Worm (Caenorhabditis elegans): Measurements from ENCODE around the gene B0432.1.
A peak's percentile ranks its signal among the peaks of the same experiment; 100 is the strongest.

Gene B0432.1

ce11 chrII:320783-321182 lies 23.6 kb downstream of the B0432.1 start:
- TF ChIP-seq irx-1 (tag; optimal IDR thresholded peaks at IDR 0.05) = no peak
- no peak for TF ChIP-seq efl-1 (optimal IDR thresholded peaks at IDR 0.05)
- TF ChIP-seq efl-1 (GFP tag; optimal IDR thresholded peaks at IDR 0.05 in 1 of 2) = peak in 1 of 2 experiments; percentile 57
- TF ChIP-seq unc-62 (GFP tag; optimal IDR thresholded peaks at IDR 0.05) = no peak
- no peak for TF ChIP-seq nhr-76 (tag; optimal IDR thresholded peaks at IDR 0.05)
- TF ChIP-seq tlp-1 (tag; optimal IDR thresholded peaks at IDR 0.05) = no peak
- no peak for TF ChIP-seq nhr-85 (tag)
- TF ChIP-seq aha-1 (tag; optimal IDR thresholded peaks at IDR 0.05) = no peak
- no peak for TF ChIP-seq egl-27 (tag; optimal IDR thresholded peaks at IDR 0.05)
- no peak for TF ChIP-seq lin-13 (GFP tag; optimal IDR thresholded peaks at IDR 0.05)

ce11 chrII:321183-321582 lies 24.0 kb downstream of the B0432.1 start:
- TF ChIP-seq mab-9 (GFP tag; IDR thresholded peaks at IDR 0.05) (no peak), efl-1 (optimal IDR thresholded peaks at IDR 0.05) (no peak), efl-1 (GFP tag; optimal IDR thresholded peaks at IDR 0.05 in 1 of 2) (peak in 1 of 2 experiments; percentile 80), nhr-71 (tag; optimal IDR thresholded peaks at IDR 0.05) (no peak), ceh-82 (tag; optimal IDR thresholded peaks at IDR 0.05) (no peak), lin-13 (GFP tag; optimal IDR thresholded peaks at IDR 0.05) (no peak), unc-86 (tag; optimal IDR thresholded peaks at IDR 0.05) (no peak), nhr-20 (tag; optimal IDR thresholded peaks at IDR 0.05) (no peak), vab-15 (tag; optimal IDR thresholded peaks at IDR 0.05) (no peak), ama-1 (optimal IDR thresholded peaks at IDR 0.05) (peak; percentile 85)

ce11 chrII:323048-323776 lies 26.0 kb downstream of the B0432.1 start, which contains the start of gene K01A2.10:
Gene K01A2.10 (minus strand): TSS chrII:323098.
- peak; percentile 18 for TF ChIP-seq xbp-1 (tag; optimal IDR thresholded peaks at IDR 0.05)
- TF ChIP-seq dpl-1 (GFP tag; optimal IDR thresholded peaks at IDR 0.05) = peak; percentile 5 to 60 (median 55)
- no peak for TF ChIP-seq snpc-4 (tag; optimal IDR thresholded peaks at IDR 0.05)
- TF ChIP-seq fkh-8 (tag; optimal IDR thresholded peaks at IDR 0.05) = peak; percentile 51
- TF ChIP-seq ztf-11 (tag; optimal IDR thresholded peaks at IDR 0.05) = no peak
- no peak for TF ChIP-seq egl-13 (tag; optimal IDR thresholded peaks at IDR 0.05)
- no peak for TF ChIP-seq tlp-1 (tag; optimal IDR thresholded peaks at IDR 0.05)
- peak; percentile 56 for TF ChIP-seq skn-1 (tag; optimal IDR thresholded peaks at IDR 0.05)
- TF ChIP-seq mdl-1 (tag; optimal IDR thresholded peaks at IDR 0.05) = peak in 1 of 2 experiments; percentile 51
- no peak for TF ChIP-seq nhr-237 (tag; optimal IDR thresholded peaks at IDR 0.05)
- TF ChIP-seq fkh-10 (GFP tag; optimal IDR thresholded peaks at IDR 0.05) = no peak
- no peak for TF ChIP-seq jun-1 (tag; optimal IDR thresholded peaks at IDR 0.05)
- TF ChIP-seq ceh-63 (GFP tag; optimal IDR thresholded peaks at IDR 0.05) = no peak
- no peak for TF ChIP-seq vab-15 (tag; optimal IDR thresholded peaks at IDR 0.05)
- no peak for TF ChIP-seq grh-1 (GFP tag; IDR thresholded peaks at IDR 0.05)
- no peak for TF ChIP-seq nhr-84 (tag; optimal IDR thresholded peaks at IDR 0.05)
- TF ChIP-seq mep-1 (tag; optimal IDR thresholded peaks at IDR 0.05) = peak; percentile 80
- no peak for TF ChIP-seq sup-37 (GFP tag; optimal IDR thresholded peaks at IDR 0.05)
- TF ChIP-seq F16B12.6 (tag; optimal IDR thresholded peaks at IDR 0.05) = no peak
- TF ChIP-seq unc-86 (tag; optimal IDR thresholded peaks at IDR 0.05) = no peak
- TF ChIP-seq lsy-2 (tag; optimal IDR thresholded peaks at IDR 0.05) = peak; percentile 5 to 72
- no peak for TF ChIP-seq lin-39 (tag; optimal IDR thresholded peaks at IDR 0.05)
- peak; percentile 37 for TF ChIP-seq nhr-85 (tag)
- peak; percentile 13 for TF ChIP-seq ama-1 (optimal IDR thresholded peaks at IDR 0.05)
- peak; percentile 69 for TF ChIP-seq nhr-71 (tag; optimal IDR thresholded peaks at IDR 0.05)
- TF ChIP-seq tbx-2 (tag; optimal IDR thresholded peaks at IDR 0.05) = no peak
- TF ChIP-seq swsn-7 (tag; optimal IDR thresholded peaks at IDR 0.05) = peak; percentile 37
- TF ChIP-seq snu-23 (GFP tag; optimal IDR thresholded peaks at IDR 0.05) = peak; percentile 70
- no peak for TF ChIP-seq nhr-28 (tag; optimal IDR thresholded peaks at IDR 0.05)
- no peak for TF ChIP-seq mab-9 (GFP tag; IDR thresholded peaks at IDR 0.05)
- no peak for TF ChIP-seq sptf-1 (tag; optimal IDR thresholded peaks at IDR 0.05)
- TF ChIP-seq C16A3.4 (tag; optimal IDR thresholded peaks at IDR 0.05) = peak; percentile 24
- TF ChIP-seq pag-3 (tag; optimal IDR thresholded peaks at IDR 0.05; ENCODE audit: borderline replicate concordance, insufficient read depth) = no peak
- peak; percentile 17 for TF ChIP-seq lin-13 (GFP tag; optimal IDR thresholded peaks at IDR 0.05)
- TF ChIP-seq unc-130 (tag; optimal IDR thresholded peaks at IDR 0.05) = peak; percentile 43
- peak; percentile 37 to 49 for TF ChIP-seq efl-1 (optimal IDR thresholded peaks at IDR 0.05)
- TF ChIP-seq efl-1 (GFP tag; optimal IDR thresholded peaks at IDR 0.05 in 1 of 2) = peak; percentile 38 to 93
- peak; percentile 19 for TF ChIP-seq nhr-47 (tag; optimal IDR thresholded peaks at IDR 0.05)
- no peak for TF ChIP-seq ets-5 (GFP tag; IDR thresholded peaks at IDR 0.05)
- TF ChIP-seq nhr-76 (tag; optimal IDR thresholded peaks at IDR 0.05) = no peak
- peak; percentile 65 for TF ChIP-seq rnt-1 (tag; optimal IDR thresholded peaks at IDR 0.05)

All from whole organism, L1 larva.